Worm (Caenorhabditis elegans) whole organism, young adult: ENCODE results near the gene ckb-1.

Experiments used
- B0336.3 ChIP-seq: fragments of 200-800 bp; sonication (Bioruptor generic); IDR thresholded peaks from 2 replicates; pipeline ENCODE4 v1.3.6; 2022; ENCODE audit warnings: missing genetic modification characterization, missing compliant biosample characterization
- F22D6.2 ChIP-seq: sonication (generic microtip); optimal IDR thresholded peaks from 2 replicates; lab custom pipeline; 2016; ENCODE audit warnings: mild to moderate bottlenecking, missing genetic modification characterization, missing compliant biosample characterization
- ama-1 ChIP-seq, 3 experiments: fragments of 150-350 bp in 1 of 3; sonication (generic microtip) in 2 of 3; optimal IDR thresholded peaks; 2 replicates each; lab custom pipeline; 2014 to 2018; ENCODE audit warnings: missing biosample characterization in 2 of 3, missing genetic modification characterization in 2 of 3, missing genetic modification reagents in 2 of 3
- bed-2 ChIP-seq: fragments of 200-800 bp; sonication (Bioruptor generic); IDR thresholded peaks from 2 replicates; pipeline ENCODE4 v1.3.6; 2022; ENCODE audit warnings: missing genetic modification reagents, missing genetic modification characterization, missing compliant biosample characterization
- ceh-79 ChIP-seq: sonication (generic microtip); optimal IDR thresholded peaks from 2 replicates; lab custom pipeline; 2017; ENCODE audit warnings: mild to moderate bottlenecking, missing genetic modification characterization, missing compliant biosample characterization
- egrh-3 ChIP-seq: fragments of 200-800 bp; sonication (Bioruptor generic); IDR thresholded peaks from 2 replicates; pipeline ENCODE4 v1.3.6; 2022; ENCODE audit warnings: missing genetic modification reagents, missing genetic modification characterization, missing compliant biosample characterization
- ets-4 ChIP-seq: fragments of 200-800 bp; sonication (Bioruptor generic); optimal IDR thresholded peaks from 2 replicates; lab custom pipeline; 2018; ENCODE audit warnings: mild to moderate bottlenecking, missing genetic modification characterization, missing compliant biosample characterization
- lin-40 ChIP-seq: sonication (generic microtip); optimal IDR thresholded peaks from 2 replicates; lab custom pipeline; 2016; ENCODE audit warnings: missing genetic modification characterization, mild to moderate bottlenecking, missing compliant biosample characterization, missing genotype, missing genetic modification reagents
- nhr-90 ChIP-seq: sonication (generic microtip); optimal IDR thresholded peaks from 2 replicates; lab custom pipeline; 2016; ENCODE audit warnings: missing genotype, mild to moderate bottlenecking, missing genetic modification characterization, missing compliant biosample characterization
- snpc-4 ChIP-seq, 5 experiments: fragments of 150-350 bp in 1 of 5; sonication (generic microtip) in 4 of 5; optimal IDR thresholded peaks; 2 replicates each; lab custom pipeline; 2014 to 2018; ENCODE audit warnings: missing genetic modification characterization in 5 of 5, missing biosample characterization in 3 of 5, antibody characterized with exemption in 2 of 5, mild to moderate bottlenecking in 2 of 5, missing compliant biosample characterization in 2 of 5, missing genotype in 2 of 5, moderate library complexity in 2 of 5, missing genetic modification reagents in 1 of 5
- tbx-9 ChIP-seq: sonication (generic microtip); optimal IDR thresholded peaks from 2 replicates; lab custom pipeline; 2016; ENCODE audit warnings: borderline replicate concordance, missing genetic modification characterization, inconsistent platforms, missing compliant biosample characterization
- tlf-1 ChIP-seq: fragments of 200-800 bp; sonication (Bioruptor generic); optimal IDR thresholded peaks from 2 replicates; lab custom pipeline; 2018; ENCODE audit warnings: mild to moderate bottlenecking, missing genetic modification characterization, missing compliant biosample characterization
- unc-130 ChIP-seq: sonication (generic microtip); optimal IDR thresholded peaks from 2 replicates; lab custom pipeline; 2016; ENCODE audit warnings: missing genetic modification reagents, missing genetic modification characterization, missing compliant biosample characterization
- unc-62 ChIP-seq: fragments of 150-350 bp; optimal IDR thresholded peaks from 2 replicates; lab custom pipeline; 2014; ENCODE audit warnings: missing biosample characterization, missing genetic modification reagents, missing genetic modification characterization

- TF ChIP-seq egrh-3 (GFP tag; lab: Robert Waterston, UW) (no peak), ama-1 (optimal IDR thresholded peaks at IDR 0.05; lab: Kevin White, UChicago) (no peak), ama-1 (GFP tag; optimal IDR thresholded peaks at IDR 0.05; lab: Kevin White, UChicago) (no peak), tlf-1 (GFP tag; lab: Kevin White, UChicago) (no peak), F22D6.2 (no peak), B0336.3 (GFP tag; lab: Robert Waterston, UW) (no peak), ets-4 (GFP tag; lab: Kevin White, UChicago) (no peak), ceh-79 (no peak), tbx-9 (tag; lab: Kevin White, UChicago) (no peak), nhr-90 (no peak), bed-2 (GFP tag; lab: Robert Waterston, UW) (no peak), unc-62 (GFP tag; lab: Kevin White, UChicago) (no peak), unc-130 (no peak), snpc-4 (GFP tag; optimal IDR thresholded peaks at IDR 0.05; lab: Kevin White, UChicago) (no peak), snpc-4 (tag; optimal IDR thresholded peaks at IDR 0.05; lab: Kevin White, UChicago) (no peak), lin-40 (tag; lab: Kevin White, UChicago) (no peak)
Measured at ce11 chrIII:4405986-4406385, 40.9 kb downstream of the ckb-1 start, which contains the start of gene rnp-4.
